Fruit fly (Drosophila melanogaster) whole organism, embryonic: Measurements from ENCODE around the gene CG43845.

Experiments used
- ATbp ChIP-seq: fragments of 200-800 bp; sonication (Bioruptor generic); optimal IDR thresholded peaks from 2 replicates; lab custom pipeline; 2017; ENCODE audit warnings: missing biosample characterization, mild to moderate bottlenecking, missing genetic modification characterization, missing genetic modification reagents
- Adf1 ChIP-seq: fragments of 200-800 bp; sonication (Bioruptor generic); IDR thresholded peaks from 2 replicates; pipeline ENCODE4 v1.3.6; 2022; ENCODE audit warnings: missing biosample characterization, missing genetic modification characterization
- Atf6 ChIP-seq: fragments of 200-800 bp; sonication (Bioruptor generic); IDR thresholded peaks from 2 replicates; pipeline ENCODE4 v1.3.6; 2022; ENCODE audit warnings: missing biosample characterization, missing genetic modification characterization
- Awh ChIP-seq: fragments of 200-800 bp; sonication (Bioruptor generic); IDR thresholded peaks from 2 replicates; pipeline ENCODE4, ENCODE4 v1.3.6; 2022; ENCODE audit warnings: missing biosample characterization, missing genetic modification characterization
- BtbVII ChIP-seq: fragments of 200-800 bp; sonication (Bioruptor generic); optimal IDR thresholded peaks from 3 replicates; lab custom pipeline; 2017; ENCODE audit warnings: missing biosample characterization, mild to moderate bottlenecking, missing genetic modification characterization
- Bteb2 ChIP-seq: fragments of 200-800 bp; sonication (Bioruptor generic); optimal IDR thresholded peaks from 2 replicates; lab custom pipeline; 2016; ENCODE audit warnings: missing biosample characterization, missing genetic modification characterization
- CG1024 ChIP-seq: fragments of 200-800 bp; sonication (Bioruptor generic); IDR thresholded peaks from 2 replicates; pipeline ENCODE4 v1.3.6; 2022; ENCODE audit warnings: missing biosample characterization, missing genetic modification characterization
- CG10321 ChIP-seq: fragments of 200-800 bp; sonication (Bioruptor generic); IDR thresholded peaks from 2 replicates; pipeline ENCODE4 v1.3.6; 2022; ENCODE audit warnings: missing biosample characterization, missing genetic modification characterization
- CG1233 ChIP-seq: fragments of 200-800 bp; sonication (Bioruptor generic); optimal IDR thresholded peaks from 4 replicates; lab custom pipeline; 2018; ENCODE audit warnings: missing biosample characterization, mild to moderate bottlenecking, missing genetic modification characterization
- CG12659 ChIP-seq: fragments of 200-800 bp; sonication (Bioruptor generic); optimal IDR thresholded peaks from 3 replicates; lab custom pipeline; 2017; ENCODE audit warnings: mild to moderate bottlenecking, missing biosample characterization, missing genetic modification reagents, missing genetic modification characterization
- CG13624 ChIP-seq: fragments of 200-800 bp; sonication (Bioruptor generic); optimal IDR thresholded peaks from 2 replicates; lab custom pipeline; 2016; ENCODE audit warnings: missing biosample characterization, missing genetic modification characterization
- CG15601 ChIP-seq: fragments of 200-800 bp; sonication (Bioruptor generic); optimal IDR thresholded peaks from 3 replicates; lab custom pipeline; 2019; ENCODE audit warnings: missing biosample characterization, mild to moderate bottlenecking, missing genetic modification characterization, moderate library complexity
- CG18262 ChIP-seq: fragments of 200-800 bp; optimal IDR thresholded peaks from 3 replicates; lab custom pipeline; 2019; ENCODE audit warnings: missing biosample characterization, mild to moderate bottlenecking, missing genetic modification characterization, moderate library complexity
- CG18599 ChIP-seq: fragments of 200-800 bp; sonication (Bioruptor generic); optimal IDR thresholded peaks from 3 replicates; lab custom pipeline; 2017; ENCODE audit warnings: missing biosample characterization, missing genetic modification characterization, mild to moderate bottlenecking, moderate library complexity, missing genetic modification reagents
- CG6254 ChIP-seq: fragments of 200-800 bp; sonication (Bioruptor generic); optimal IDR thresholded peaks from 3 replicates; lab custom pipeline; 2017; ENCODE audit warnings: mild to moderate bottlenecking, missing biosample characterization, missing genetic modification reagents, missing genetic modification characterization
- CG8281 ChIP-seq: fragments of 200-800 bp; sonication (Bioruptor generic); optimal IDR thresholded peaks from 2 replicates; lab custom pipeline; 2018; ENCODE audit warnings: missing biosample characterization, mild to moderate bottlenecking, missing genetic modification characterization, moderate library complexity
- CG8944 ChIP-seq: fragments of 200-800 bp; sonication (Bioruptor generic); optimal IDR thresholded peaks from 3 replicates; lab custom pipeline; 2016; ENCODE audit warnings: missing biosample characterization, missing genetic modification characterization
- CTCF ChIP-seq: fragments of 200-800 bp; sonication (Bioruptor generic); optimal IDR thresholded peaks from 2 replicates; lab custom pipeline; 2017; ENCODE audit warnings: missing biosample characterization, mild to moderate bottlenecking, missing genetic modification characterization, moderate library complexity
- D ChIP-seq, 2 experiments: fragments of 200-800 bp in 1 of 2; fragments of >200 bp in 1 of 2; sonication (Bioruptor generic) in 1 of 2; optimal IDR thresholded peaks; 2 replicates in 1 of 2; 3 replicates in 1 of 2; lab custom pipeline; 2017; ENCODE audit warnings: mild to moderate bottlenecking in 1 of 2, missing biosample characterization in 1 of 2, missing genetic modification characterization in 1 of 2, missing genetic modification reagents in 1 of 2
- D19A ChIP-seq: fragments of 200-800 bp; optimal IDR thresholded peaks from 3 replicates; lab custom pipeline; 2019; ENCODE audit warnings: missing biosample characterization, mild to moderate bottlenecking, missing genetic modification characterization, moderate library complexity
- Dref ChIP-seq: fragments of 200-800 bp; sonication (Bioruptor generic); IDR thresholded peaks from 2 replicates; pipeline ENCODE4 v1.3.6; 2022; ENCODE audit warnings: missing biosample characterization, missing genetic modification characterization
- Drgx ChIP-seq: fragments of 200-800 bp; sonication (Bioruptor generic); IDR thresholded peaks from 2 replicates; pipeline ENCODE4 v1.3.6; 2022; ENCODE audit warnings: missing biosample characterization, missing genetic modification characterization
- ERR ChIP-seq: fragments of 200-800 bp; sonication (Bioruptor generic); optimal IDR thresholded peaks from 2 replicates; lab custom pipeline; 2016; ENCODE audit warnings: missing biosample characterization, missing genetic modification characterization
- Ets65A ChIP-seq: fragments of 200-800 bp; sonication (Bioruptor generic); peaks from one replicate; lab custom pipeline; 2016; ENCODE audit warnings: missing biosample characterization, missing genetic modification characterization
- MTF-1 ChIP-seq: fragments of 200-800 bp; sonication (Bioruptor generic); optimal IDR thresholded peaks from 2 replicates; lab custom pipeline; 2018; ENCODE audit warnings: missing biosample characterization, mild to moderate bottlenecking, missing genetic modification characterization, borderline replicate concordance
- Mrtf ChIP-seq: fragments of 200-800 bp; sonication (Bioruptor generic); IDR thresholded peaks from 3 replicates; pipeline ENCODE4 v1.3.6; 2022; ENCODE audit warnings: missing biosample characterization, missing genetic modification characterization
- Nf-YA ChIP-seq: fragments of 200-800 bp; sonication (Bioruptor generic); IDR thresholded peaks from 2 replicates; pipeline ENCODE4 v1.3.6; 2022; ENCODE audit warnings: missing biosample characterization, missing genetic modification characterization
- NfI ChIP-seq: fragments of 200-800 bp; sonication (Bioruptor generic); optimal IDR thresholded peaks from 3 replicates; lab custom pipeline; 2018; ENCODE audit warnings: missing biosample characterization, mild to moderate bottlenecking, missing genetic modification characterization, moderate library complexity
- Oli ChIP-seq: fragments of 200-800 bp; sonication (Bioruptor generic); optimal IDR thresholded peaks from 2 replicates; lab custom pipeline; 2018; ENCODE audit warnings: missing biosample characterization, mild to moderate bottlenecking, missing genetic modification characterization, moderate library complexity
- Rx ChIP-seq: fragments of 200-800 bp; sonication (Bioruptor generic); IDR thresholded peaks from 2 replicates; pipeline ENCODE4 v1.3.6; 2022; ENCODE audit warnings: missing biosample characterization, missing genetic modification characterization
- bab2 ChIP-seq: fragments of 200-800 bp; sonication (Bioruptor generic); optimal IDR thresholded peaks from 2 replicates; lab custom pipeline; 2016; ENCODE audit warnings: missing biosample characterization, missing genetic modification characterization
- crol ChIP-seq: fragments of 200-800 bp; sonication (Bioruptor generic); IDR thresholded peaks from 2 replicates; pipeline ENCODE4 v1.3.6; 2022; ENCODE audit warnings: missing biosample characterization, missing genetic modification characterization
- dm ChIP-seq: fragments of 200-800 bp; sonication (Bioruptor generic); optimal IDR thresholded peaks from 3 replicates; lab custom pipeline; 2016; ENCODE audit warnings: missing biosample characterization, missing genetic modification characterization
- dysf ChIP-seq: fragments of 200-800 bp; sonication (Bioruptor generic); IDR thresholded peaks from 3 replicates; pipeline ENCODE4 v1.3.6; 2022; ENCODE audit warnings: missing biosample characterization, missing genetic modification characterization
- ems ChIP-seq: fragments of 200-800 bp; sonication (Bioruptor generic); optimal IDR thresholded peaks from 3 replicates; lab custom pipeline; 2016; ENCODE audit warnings: missing biosample characterization, missing genetic modification characterization
- gfzf ChIP-seq: fragments of 200-800 bp; sonication (Bioruptor generic); optimal IDR thresholded peaks from 2 replicates; lab custom pipeline; 2016; ENCODE audit warnings: missing biosample characterization, mild to moderate bottlenecking, missing genetic modification characterization, moderate library complexity
- gro ChIP-seq: fragments of 200-800 bp; sonication (Bioruptor generic); optimal IDR thresholded peaks from 2 replicates; lab custom pipeline; 2016; ENCODE audit warnings: missing biosample characterization, missing genetic modification characterization
- gt ChIP-seq: fragments of 200-800 bp; sonication (Bioruptor generic); IDR thresholded peaks from 2 replicates; pipeline ENCODE4 v1.3.6; 2022; ENCODE audit warnings: missing biosample characterization, missing genetic modification characterization
- kah ChIP-seq: fragments of 200-800 bp; sonication (Bioruptor generic); optimal IDR thresholded peaks from 2 replicates; lab custom pipeline; 2018; ENCODE audit warnings: missing biosample characterization, mild to moderate bottlenecking, missing genetic modification characterization
- kni ChIP-seq: fragments of 200-800 bp; sonication (Bioruptor generic); optimal IDR thresholded peaks from 3 replicates; lab custom pipeline; 2017; ENCODE audit warnings: mild to moderate bottlenecking, missing biosample characterization, missing genetic modification reagents, missing genetic modification characterization
- nerfin-2 ChIP-seq: fragments of 200-800 bp; sonication (Bioruptor generic); IDR thresholded peaks from 2 replicates; pipeline ENCODE4 v1.3.6; 2022; ENCODE audit warnings: missing biosample characterization, missing genetic modification characterization; ENCODE audit not compliant: partially characterized antibody
- nmo ChIP-seq: fragments of 200-800 bp; sonication (Bioruptor generic); optimal IDR thresholded peaks from 2 replicates; lab custom pipeline; 2018; ENCODE audit warnings: missing biosample characterization, mild to moderate bottlenecking, missing genetic modification characterization, moderate library complexity
- oc ChIP-seq: fragments of 200-800 bp; sonication (Bioruptor generic); optimal IDR thresholded peaks from 2 replicates; lab custom pipeline; 2018; ENCODE audit warnings: missing biosample characterization, mild to moderate bottlenecking, missing genetic modification characterization, moderate library complexity
- phol ChIP-seq: fragments of 200-800 bp; sonication (Bioruptor generic); optimal IDR thresholded peaks from 3 replicates; lab custom pipeline; 2018; ENCODE audit warnings: missing biosample characterization, mild to moderate bottlenecking, missing genetic modification characterization, moderate library complexity
- schlank ChIP-seq: fragments of 200-800 bp; sonication (Bioruptor generic); optimal IDR thresholded peaks from 2 replicates; lab custom pipeline; 2018; ENCODE audit warnings: missing biosample characterization, mild to moderate bottlenecking, missing genetic modification characterization
- sim ChIP-seq: fragments of 200-800 bp; sonication (Bioruptor generic); IDR thresholded peaks from 2 replicates; pipeline ENCODE4 v1.3.6; 2022; ENCODE audit warnings: missing biosample characterization, missing genetic modification characterization
- slp2 ChIP-seq: fragments of 200-800 bp; sonication (Bioruptor generic); optimal IDR thresholded peaks from 2 replicates; lab custom pipeline; 2016; ENCODE audit warnings: missing biosample characterization, missing genetic modification characterization
- tio ChIP-seq: fragments of 200-800 bp; sonication (Bioruptor generic); optimal IDR thresholded peaks from 2 replicates; lab custom pipeline; 2017; ENCODE audit warnings: missing biosample characterization, missing genetic modification characterization, inconsistent platforms
- unc-4 ChIP-seq: fragments of 200-800 bp; sonication (Bioruptor generic); IDR thresholded peaks from 2 replicates; pipeline ENCODE4 v1.3.6; 2022; ENCODE audit warnings: missing biosample characterization, missing genetic modification characterization; ENCODE audit not compliant: partially characterized antibody

Gene CG43845

dm6 chr3R:5519789-5520188 lies 3.1 kb downstream of the CG43845 start (continued):
- TF ChIP-seq Drgx (GFP tag; lab: Robert Waterston, UW) (no peak), Ets65A (GFP tag; lab: Kevin White, UChicago) (peak; percentile 27), BtbVII (no peak), gt (GFP tag; lab: Robert Waterston, UW) (0 out of 2 replicates have a peak, but pooled peaks have one; percentile 7), CG1024 (no peak)

dm6 chr3R:5518627-5519026 lies 4.3 kb downstream of the CG43845 start:
- TF ChIP-seq D19A (tag; lab: Kevin White, UChicago) (peak; percentile 46), gfzf (GFP tag; lab: Kevin White, UChicago) (no peak), nmo (GFP tag; lab: Kevin White, UChicago) (peak; percentile 49), CG12659 (GFP tag; lab: Kevin White, UChicago) (peak; percentile 42), unc-4 (no peak), CG15601 (peak; percentile 29), CG18599 (GFP tag; lab: Kevin White, UChicago) (no peak), CG8281 (no peak), oc (tag; lab: Kevin White, UChicago) (peak; percentile 50), ATbp (GFP tag; lab: Kevin White, UChicago) (peak; percentile 67), Atf6 (GFP tag; lab: Robert Waterston, UW) (0 out of 2 replicates have a peak, but pooled peaks have one; percentile 18), CG1233 (GFP tag; lab: Kevin White, UChicago) (peak; percentile 23), CTCF (no peak), Adf1 (no peak), nerfin-2 (GFP tag; lab: Robert Waterston, UW) (no peak), dm (GFP tag; lab: Kevin White, UChicago) (no peak), tio (GFP tag; lab: Kevin White, UChicago) (peak; percentile 41), dysf (GFP tag; lab: Robert Waterston, UW) (peak; percentile 60; the same call in 2 of the 3 replicates), Bteb2 (peak; percentile 22), kah (GFP tag; lab: Kevin White, UChicago) (peak; percentile 21), gro (no peak), ERR (GFP tag; lab: Kevin White, UChicago) (no peak), CG10321 (no peak), Rx (GFP tag; lab: Robert Waterston, UW) (no peak; the same call in 1 of the 2 replicates), CG13624 (peak; percentile 34), CG6254 (GFP tag; lab: Kevin White, UChicago) (peak; percentile 34), Dref (GFP tag; lab: Robert Waterston, UW) (no peak), D (optimal IDR thresholded peaks at IDR 0.05; lab: Kevin White, UChicago) (no peak), D (GFP tag; optimal IDR thresholded peaks at IDR 0.05; lab: Kevin White, UChicago) (peak; percentile 60), NfI (GFP tag; lab: Kevin White, UChicago) (peak; percentile 53), Oli (tag; lab: Kevin White, UChicago) (peak; percentile 67), CG8944 (GFP tag; lab: Kevin White, UChicago) (peak; percentile 38), phol (tag; lab: Kevin White, UChicago) (peak; percentile 64), Mrtf (0 out of 3 replicates have a peak, but pooled peaks have one; percentile 47), crol (GFP tag; lab: Robert Waterston, UW) (peak; percentile 31; the same call in 1 of the 2 replicates), Nf-YA (GFP tag; lab: Robert Waterston, UW) (no peak), CG18262 (tag; lab: Kevin White, UChicago) (peak; percentile 72), bab2 (GFP tag; lab: Kevin White, UChicago) (peak; percentile 32), Awh (GFP tag; lab: Robert Waterston, UW) (peak; percentile 91), schlank (tag; lab: Kevin White, UChicago) (no peak), sim (GFP tag; lab: Robert Waterston, UW) (0 out of 2 replicates have a peak, but pooled peaks have one; percentile 32), slp2 (GFP tag; lab: Kevin White, UChicago) (peak; percentile 43), MTF-1 (GFP tag; lab: Kevin White, UChicago) (peak; percentile 35), ems (peak; percentile 11), kni (no peak)
